Fruit fly (Drosophila melanogaster) whole organism, prepupa: ENCODE results near the gene Pif1A.

Source experiments
- Blimp-1 ChIP-seq: fragments of 200-800 bp; sonication (Bioruptor generic); optimal IDR thresholded peaks from 3 replicates; lab custom pipeline; 2017; ENCODE audit warnings: missing biosample characterization, missing genetic modification characterization, mild to moderate bottlenecking, moderate library complexity, missing genetic modification reagents
- CG10631 ChIP-seq: fragments of 200-800 bp; sonication (Bioruptor generic); optimal IDR thresholded peaks from 2 replicates; lab custom pipeline; 2016; ENCODE audit warnings: missing biosample characterization, missing genetic modification characterization
- CG10669 ChIP-seq: fragments of 200-800 bp; sonication (Bioruptor generic); optimal IDR thresholded peaks from 3 replicates; lab custom pipeline; 2018; ENCODE audit warnings: missing biosample characterization, mild to moderate bottlenecking, missing genetic modification characterization, moderate library complexity
- CG11902 ChIP-seq: fragments of 200-800 bp; sonication (Bioruptor generic); optimal IDR thresholded peaks from 3 replicates; lab custom pipeline; 2016; ENCODE audit warnings: missing biosample characterization, missing genetic modification characterization
- CG1621 ChIP-seq: fragments of 200-800 bp; sonication (Bioruptor generic); optimal IDR thresholded peaks from 3 replicates; lab custom pipeline; 2018; ENCODE audit warnings: missing biosample characterization, mild to moderate bottlenecking, missing genetic modification characterization
- CG3032 ChIP-seq: fragments of 200-800 bp; optimal IDR thresholded peaks from 2 replicates; lab custom pipeline; 2019; ENCODE audit warnings: missing biosample characterization, mild to moderate bottlenecking, missing genetic modification characterization, moderate library complexity
- CG31627 ChIP-seq: fragments of 200-800 bp; sonication (Bioruptor generic); optimal IDR thresholded peaks from 3 replicates; lab custom pipeline; 2016; ENCODE audit warnings: missing biosample characterization, missing genetic modification characterization
- CG32006 ChIP-seq: fragments of 200-800 bp; sonication (Bioruptor generic); optimal IDR thresholded peaks from 3 replicates; lab custom pipeline; 2017; ENCODE audit warnings: missing biosample characterization, mild to moderate bottlenecking, missing genetic modification characterization
- CG34406 ChIP-seq: fragments of 200-800 bp; sonication (Bioruptor generic); optimal IDR thresholded peaks from 3 replicates; lab custom pipeline; 2016; ENCODE audit warnings: missing biosample characterization, missing genetic modification characterization
- CG3919 ChIP-seq: fragments of 200-800 bp; sonication (Bioruptor generic); optimal IDR thresholded peaks from 3 replicates; lab custom pipeline; 2016; ENCODE audit warnings: missing biosample characterization, missing genetic modification characterization
- CG6163 ChIP-seq: fragments of 200-800 bp; sonication (Bioruptor generic); IDR thresholded peaks from 3 replicates; pipeline ENCODE4 v1.3.6; 2022; ENCODE audit warnings: missing biosample characterization, missing genetic modification characterization
- CG6808 ChIP-seq: fragments of 200-800 bp; sonication (Bioruptor generic); optimal IDR thresholded peaks from 3 replicates; lab custom pipeline; 2017; ENCODE audit warnings: missing biosample characterization, missing genetic modification characterization, mild to moderate bottlenecking, moderate library complexity, missing genetic modification reagents
- CG6854 ChIP-seq: fragments of 200-800 bp; sonication (Bioruptor generic); optimal IDR thresholded peaks from 2 replicates; lab custom pipeline; 2017; ENCODE audit warnings: missing biosample characterization, mild to moderate bottlenecking, missing genetic modification characterization
- CG7368 ChIP-seq: fragments of 200-800 bp; sonication (Bioruptor generic); optimal IDR thresholded peaks from 3 replicates; lab custom pipeline; 2016; ENCODE audit warnings: missing biosample characterization, missing genetic modification characterization
- CG8119 ChIP-seq: fragments of 200-800 bp; sonication (Bioruptor generic); IDR thresholded peaks from 3 replicates; pipeline ENCODE4 v1.3.6; 2022; ENCODE audit warnings: missing biosample characterization, missing genetic modification characterization
- CG8319 ChIP-seq: fragments of 200-800 bp; sonication (Bioruptor generic); optimal IDR thresholded peaks from 3 replicates; lab custom pipeline; 2016; ENCODE audit warnings: missing biosample characterization, missing genetic modification characterization
- CG8632 ChIP-seq: fragments of 200-800 bp; sonication (Bioruptor generic); optimal IDR thresholded peaks from 3 replicates; lab custom pipeline; 2016; ENCODE audit warnings: missing biosample characterization, missing genetic modification characterization
- Eip78C ChIP-seq: fragments of 200-800 bp; sonication (Bioruptor generic); peaks from one replicate; lab custom pipeline; 2016; ENCODE audit warnings: missing biosample characterization, missing genetic modification characterization
- Eip93F ChIP-seq: fragments of 200-800 bp; sonication (Bioruptor generic); optimal IDR thresholded peaks from 2 replicates; lab custom pipeline; 2016; ENCODE audit warnings: missing biosample characterization, mild to moderate bottlenecking, missing genetic modification characterization
- Ets21C ChIP-seq: fragments of 200-800 bp; sonication (Bioruptor generic); optimal IDR thresholded peaks from 3 replicates; lab custom pipeline; 2016; ENCODE audit warnings: missing biosample characterization, missing genetic modification characterization
- Ets96B ChIP-seq: fragments of 200-800 bp; optimal IDR thresholded peaks from 2 replicates; lab custom pipeline; 2019; ENCODE audit warnings: missing biosample characterization, mild to moderate bottlenecking, missing genetic modification characterization, moderate library complexity
- Gug ChIP-seq: fragments of 200-800 bp; sonication (Bioruptor generic); IDR thresholded peaks from 2 replicates; pipeline ENCODE4 v1.3.6; 2022; ENCODE audit warnings: missing biosample characterization, missing genetic modification characterization
- Hr38 ChIP-seq: sonication (Bioruptor generic); optimal IDR thresholded peaks from 2 replicates; lab custom pipeline; 2016; ENCODE audit warnings: missing biosample characterization, missing genetic modification characterization
- Hr39 ChIP-seq: fragments of 200-800 bp; sonication (Bioruptor generic); optimal IDR thresholded peaks from 2 replicates; lab custom pipeline; 2016; ENCODE audit warnings: missing biosample characterization, missing genetic modification characterization
- Hr4 ChIP-seq: fragments of 200-800 bp; sonication (Bioruptor generic); optimal IDR thresholded peaks from 3 replicates; lab custom pipeline; 2016; ENCODE audit warnings: missing biosample characterization, missing genetic modification characterization
- Met ChIP-seq: fragments of 200-800 bp; sonication (Bioruptor generic); optimal IDR thresholded peaks from 3 replicates; lab custom pipeline; 2016; ENCODE audit warnings: missing biosample characterization, missing genetic modification characterization
- OdsH ChIP-seq: fragments of 200-800 bp; sonication (Bioruptor generic); optimal IDR thresholded peaks from 3 replicates; lab custom pipeline; 2016; ENCODE audit warnings: missing biosample characterization, missing genetic modification characterization
- Sox102F ChIP-seq: fragments of 200-800 bp; sonication (Bioruptor generic); optimal IDR thresholded peaks from 2 replicates; lab custom pipeline; 2016; ENCODE audit warnings: missing biosample characterization, mild to moderate bottlenecking, missing genetic modification characterization
- Sox14 ChIP-seq: fragments of 200-800 bp; sonication (Bioruptor generic); optimal IDR thresholded peaks from 3 replicates; lab custom pipeline; 2016; ENCODE audit warnings: missing biosample characterization, missing genetic modification characterization
- Sox15 ChIP-seq: fragments of 200-800 bp; sonication (Bioruptor generic); optimal IDR thresholded peaks from 3 replicates; lab custom pipeline; 2016; ENCODE audit warnings: missing biosample characterization, missing genetic modification characterization
- achi ChIP-seq: fragments of 200-800 bp; sonication (Bioruptor generic); optimal IDR thresholded peaks from 3 replicates; lab custom pipeline; 2016; ENCODE audit warnings: missing biosample characterization, missing genetic modification characterization
- dac ChIP-seq: fragments of 200-800 bp; sonication (Bioruptor generic); optimal IDR thresholded peaks from 2 replicates; lab custom pipeline; 2017; ENCODE audit warnings: missing biosample characterization, mild to moderate bottlenecking, missing genetic modification characterization
- dsx ChIP-seq: fragments of 200-800 bp; optimal IDR thresholded peaks from 3 replicates; lab custom pipeline; 2019; ENCODE audit warnings: missing biosample characterization, mild to moderate bottlenecking, missing genetic modification characterization, moderate library complexity; ENCODE audit not compliant: poor library complexity, severe bottlenecking
- eg ChIP-seq: fragments of 200-800 bp; sonication (Bioruptor generic); IDR thresholded peaks from 3 replicates; pipeline ENCODE4 v1.3.6; 2022; ENCODE audit warnings: missing biosample characterization, missing genetic modification characterization
- esn ChIP-seq: fragments of 200-800 bp; sonication (Bioruptor generic); optimal IDR thresholded peaks from 2 replicates; lab custom pipeline; 2016; ENCODE audit warnings: missing biosample characterization, mild to moderate bottlenecking, missing genetic modification characterization, moderate library complexity
- fd59A ChIP-seq: fragments of 200-800 bp; sonication (Bioruptor generic); optimal IDR thresholded peaks from 2 replicates; lab custom pipeline; 2017; ENCODE audit warnings: missing biosample characterization, mild to moderate bottlenecking, missing genetic modification characterization, missing genetic modification reagents
- fd85E ChIP-seq: fragments of 200-800 bp; sonication (Bioruptor generic); optimal IDR thresholded peaks from 3 replicates; lab custom pipeline; 2016; ENCODE audit warnings: missing biosample characterization, missing genetic modification characterization
- fkh ChIP-seq: fragments of 200-800 bp; sonication (Bioruptor generic); optimal IDR thresholded peaks from 3 replicates; lab custom pipeline; 2017; ENCODE audit warnings: missing biosample characterization, mild to moderate bottlenecking, missing genetic modification characterization, moderate library complexity
- lz ChIP-seq: fragments of 200-800 bp; sonication (Bioruptor generic); optimal IDR thresholded peaks from 3 replicates; lab custom pipeline; 2016; ENCODE audit warnings: missing biosample characterization, missing genetic modification characterization
- net ChIP-seq: fragments of 200-800 bp; sonication (Bioruptor generic); optimal IDR thresholded peaks from 3 replicates; lab custom pipeline; 2016; ENCODE audit warnings: missing biosample characterization, missing genetic modification characterization
- ss ChIP-seq, 2 experiments: fragments of 200-800 bp; sonication (Bioruptor generic); optimal IDR thresholded peaks; 2 replicates in 1 of 2; 3 replicates in 1 of 2; lab custom pipeline; 2017 to 2018; ENCODE audit warnings: mild to moderate bottlenecking in 2 of 2, missing biosample characterization in 2 of 2, missing genetic modification characterization in 2 of 2, moderate library complexity in 1 of 2
- svp ChIP-seq: fragments of 200-800 bp; sonication (Bioruptor generic); peaks from one replicate; lab custom pipeline; 2016; ENCODE audit warnings: missing biosample characterization, missing genetic modification characterization
- vri ChIP-seq: fragments of 200-800 bp; sonication (Bioruptor generic); optimal IDR thresholded peaks from 3 replicates; lab custom pipeline; 2016; ENCODE audit warnings: missing biosample characterization, mild to moderate bottlenecking, missing genetic modification characterization

Gene Pif1A

dm6 chr3R:8808518-8808921 lies 7.5 kb upstream of the Pif1A start (continued):
- TF ChIP-seq CG7368 (GFP tag; lab: Kevin White, UChicago) (peak; percentile 28), Eip93F (GFP tag; lab: Kevin White, UChicago) (no peak), CG32006 (GFP tag; lab: Kevin White, UChicago) (peak; percentile 38), Ets96B (tag; lab: Kevin White, UChicago) (peak; percentile 65), Sox15 (GFP tag; lab: Kevin White, UChicago) (peak; percentile 40), CG3919 (GFP tag; lab: Kevin White, UChicago) (peak; percentile 47), fd85E (GFP tag; lab: Kevin White, UChicago) (no peak), Met (peak; percentile 77), CG6163 (GFP tag; lab: Robert Waterston, UW) (no peak), Hr38 (GFP tag; lab: Kevin White, UChicago) (no peak), dsx (GFP tag; lab: Kevin White, UChicago) (peak; percentile 28), CG8632 (peak; percentile 62), CG31627 (GFP tag; lab: Kevin White, UChicago) (peak; percentile 63), CG10631 (GFP tag; lab: Kevin White, UChicago) (peak; percentile 56), fd59A (peak; percentile 50), net (peak; percentile 28), CG8119 (no peak), Hr39 (GFP tag; lab: Kevin White, UChicago) (peak; percentile 54), dac (no peak), CG1621 (tag; lab: Kevin White, UChicago) (peak; percentile 36), CG34406 (GFP tag; lab: Kevin White, UChicago) (peak; percentile 57), achi (peak; percentile 60), CG6808 (peak; percentile 60), Ets21C (GFP tag; lab: Kevin White, UChicago) (peak; percentile 38), CG10669 (GFP tag; lab: Kevin White, UChicago) (peak; percentile 67), ss (GFP tag; optimal IDR thresholded peaks at IDR 0.05; lab: Kevin White, UChicago) (peak; percentile 13 to 65), eg (no peak), CG11902 (GFP tag; lab: Kevin White, UChicago) (peak; percentile 38)
- TF ChIP-seq, all 60 proteins: peak for 42

DNA sequence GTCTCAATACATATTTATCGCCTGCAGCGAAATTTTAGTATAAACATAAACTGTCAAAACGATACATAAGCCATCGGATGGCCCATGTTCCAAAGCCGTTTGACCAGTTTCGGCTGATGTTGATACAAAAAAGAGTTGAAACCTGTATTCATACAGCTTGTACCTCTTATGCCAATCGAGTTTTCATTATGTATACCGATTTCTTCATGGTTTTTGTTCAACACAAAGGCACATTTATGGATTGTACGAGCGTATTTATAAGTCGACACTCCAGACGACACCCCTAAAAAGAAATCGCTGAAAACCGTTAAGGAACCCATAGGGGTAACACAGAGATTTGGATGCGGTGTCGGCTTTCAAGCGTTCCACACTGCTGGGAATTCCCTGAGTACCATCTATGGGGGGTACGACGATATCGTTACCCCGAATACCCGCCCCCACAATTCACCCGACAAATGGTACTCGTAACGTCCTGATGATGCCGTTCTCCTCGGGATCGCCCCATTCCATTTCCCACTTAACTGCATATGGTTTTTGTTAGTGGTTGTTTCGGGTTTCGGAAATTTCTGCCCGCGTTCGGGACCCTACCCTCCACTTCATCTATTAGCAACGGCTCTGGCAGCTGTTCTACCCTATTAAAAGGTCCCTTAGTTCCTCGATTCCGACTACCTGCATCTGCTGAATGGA lies 7.0 kb upstream of the Pif1A start:
- TF ChIP-seq vri (GFP tag; lab: Kevin White, UChicago) (peak; percentile 7), ss (GFP tag; optimal IDR thresholded peaks at IDR 0.05; lab: Kevin White, UChicago) (peak in 1 of 2 experiments; percentile 9), Sox102F (no peak), achi (no peak), dsx (GFP tag; lab: Kevin White, UChicago) (peak; percentile 30), CG6854 (GFP tag; lab: Kevin White, UChicago) (peak; percentile 12), CG10631 (GFP tag; lab: Kevin White, UChicago) (no peak), CG11902 (GFP tag; lab: Kevin White, UChicago) (no peak), CG3032 (tag; lab: Kevin White, UChicago) (no peak), CG8319 (no peak), lz (no peak), Sox15 (GFP tag; lab: Kevin White, UChicago) (no peak), Blimp-1 (no peak), CG6163 (GFP tag; lab: Robert Waterston, UW) (peak; percentile 12; the same call in 1 of the 3 replicates), esn (GFP tag; lab: Kevin White, UChicago) (no peak), Eip78C (GFP tag; lab: Kevin White, UChicago) (peak; percentile 77), svp (peak; percentile 4), fkh (peak; percentile 6), CG34406 (GFP tag; lab: Kevin White, UChicago) (no peak), OdsH (GFP tag; lab: Kevin White, UChicago) (no peak), Sox14 (GFP tag; lab: Kevin White, UChicago) (no peak), CG8632 (no peak), Gug (GFP tag; lab: Robert Waterston, UW) (no peak), Hr4 (peak; percentile 20)
